Worm (Caenorhabditis elegans) whole organism, young adult: ENCODE results near the gene F36H1.3.

Source experiments
- B0019.2 ChIP-seq: fragments of 200-800 bp; sonication (Bioruptor generic); conservative IDR thresholded peaks from 2 replicates; pipeline ENCODE4 v1.3.6; 2022; ENCODE audit warnings: missing genetic modification reagents, missing genetic modification characterization, missing compliant biosample characterization
- B0261.1 ChIP-seq: sonication (generic microtip); optimal IDR thresholded peaks from 2 replicates; lab custom pipeline; 2016; ENCODE audit warnings: mild to moderate bottlenecking, missing genetic modification characterization, moderate library complexity, missing compliant biosample characterization
- C06A6.2 ChIP-seq: fragments of 200-800 bp; sonication (Bioruptor generic); conservative IDR thresholded peaks from 2 replicates; pipeline ENCODE4 v1.3.6; 2022; ENCODE audit warnings: missing genetic modification characterization, missing compliant biosample characterization
- C17E4.6 ChIP-seq: fragments of 200-800 bp; sonication (Bioruptor generic); IDR thresholded peaks from 2 replicates; pipeline ENCODE4 v1.3.6; 2022; ENCODE audit warnings: missing genetic modification reagents, missing genetic modification characterization, missing compliant biosample characterization
- F22D6.2 ChIP-seq: sonication (generic microtip); optimal IDR thresholded peaks from 2 replicates; lab custom pipeline; 2016; ENCODE audit warnings: mild to moderate bottlenecking, missing genetic modification characterization, missing compliant biosample characterization
- F39B2.1 ChIP-seq: fragments of 200-800 bp; sonication (Bioruptor generic); IDR thresholded peaks from 2 replicates; pipeline ENCODE4 v1.3.6; 2022; ENCODE audit warnings: missing genetic modification reagents, missing genetic modification characterization, missing compliant biosample characterization
- F52B5.7 ChIP-seq: sonication (generic microtip); optimal IDR thresholded peaks from 2 replicates; lab custom pipeline; 2016; ENCODE audit warnings: mild to moderate bottlenecking, missing genetic modification characterization, missing compliant biosample characterization
- K11D2.4 ChIP-seq: fragments of 200-800 bp; sonication (Bioruptor generic); IDR thresholded peaks from 2 replicates; pipeline ENCODE4 v1.3.6; 2022; ENCODE audit warnings: missing genetic modification reagents, missing genetic modification characterization, missing compliant biosample characterization
- T26A5.8 ChIP-seq: sonication (generic microtip); optimal IDR thresholded peaks from 2 replicates; lab custom pipeline; 2016; ENCODE audit warnings: missing genetic modification characterization, missing compliant biosample characterization
- Y53G8AR.9 ChIP-seq: fragments of 200-800 bp; sonication (Bioruptor generic); conservative IDR thresholded peaks from 2 replicates; pipeline ENCODE4 v1.3.6; 2022; ENCODE audit warnings: missing genetic modification reagents, missing genetic modification characterization, missing compliant biosample characterization
- Y56A3A.18 ChIP-seq: fragments of 200-800 bp; sonication (Bioruptor generic); IDR thresholded peaks from 2 replicates; pipeline ENCODE4 v1.3.6; 2022; ENCODE audit warnings: missing genetic modification reagents, missing genetic modification characterization, missing compliant biosample characterization
- Y95B8A.8 ChIP-seq: fragments of 200-800 bp; sonication (Bioruptor generic); IDR thresholded peaks from 2 replicates; pipeline ENCODE4 v1.3.6; 2022; ENCODE audit warnings: missing genetic modification reagents, missing genetic modification characterization, missing compliant biosample characterization
- athp-1 ChIP-seq: sonication (generic microtip); optimal IDR thresholded peaks from 2 replicates; lab custom pipeline; 2017; ENCODE audit warnings: mild to moderate bottlenecking, missing genetic modification characterization, missing compliant biosample characterization
- attf-3 ChIP-seq: fragments of 200-800 bp; sonication (Bioruptor generic); conservative IDR thresholded peaks from 2 replicates; pipeline ENCODE4 v1.3.6; 2022; ENCODE audit warnings: missing genetic modification reagents, missing genetic modification characterization, missing compliant biosample characterization
- attf-5 ChIP-seq: fragments of 200-800 bp; sonication (Bioruptor generic); optimal IDR thresholded peaks from 2 replicates; lab custom pipeline; 2018; ENCODE audit warnings: mild to moderate bottlenecking, missing genetic modification characterization, missing compliant biosample characterization
- ccch-3 ChIP-seq: fragments of 200-800 bp; sonication (Bioruptor generic); optimal IDR thresholded peaks from 2 replicates; lab custom pipeline; 2018; ENCODE audit warnings: mild to moderate bottlenecking, missing genetic modification characterization, missing compliant biosample characterization
- cebp-2 ChIP-seq: fragments of 200-800 bp; sonication (Bioruptor generic); IDR thresholded peaks from 2 replicates; pipeline ENCODE4 v1.3.6; 2022; ENCODE audit warnings: missing genetic modification characterization, missing compliant biosample characterization
- ceh-100 ChIP-seq: fragments of 200-800 bp; sonication (Bioruptor generic); IDR thresholded peaks from 2 replicates; pipeline ENCODE4 v1.3.6; 2022; ENCODE audit warnings: missing genetic modification reagents, missing genetic modification characterization, missing compliant biosample characterization
- ceh-27 ChIP-seq: fragments of 200-800 bp; sonication (Bioruptor generic); optimal IDR thresholded peaks from 2 replicates; lab custom pipeline; 2018; ENCODE audit warnings: mild to moderate bottlenecking, missing genetic modification characterization, moderate library complexity, missing compliant biosample characterization
- ceh-79 ChIP-seq: sonication (generic microtip); optimal IDR thresholded peaks from 2 replicates; lab custom pipeline; 2017; ENCODE audit warnings: mild to moderate bottlenecking, missing genetic modification characterization, missing compliant biosample characterization
- chd-7 ChIP-seq: sonication (generic microtip); optimal IDR thresholded peaks from 2 replicates; lab custom pipeline; 2016; ENCODE audit warnings: mild to moderate bottlenecking, missing genetic modification characterization, moderate library complexity, missing compliant biosample characterization
- die-1 ChIP-seq: sonication (generic microtip); optimal IDR thresholded peaks from 2 replicates; lab custom pipeline; 2016; ENCODE audit warnings: missing genotype, mild to moderate bottlenecking, missing genetic modification characterization, missing compliant biosample characterization
- dox-1 ChIP-seq: fragments of 200-800 bp; sonication (Bioruptor generic); IDR thresholded peaks from 2 replicates; pipeline ENCODE4 v1.3.6; 2022; ENCODE audit warnings: missing genetic modification reagents, missing genetic modification characterization, missing compliant biosample characterization
- egl-18 ChIP-seq: fragments of 200-800 bp; sonication (Bioruptor generic); IDR thresholded peaks from 2 replicates; pipeline ENCODE4 v1.3.6; 2022; ENCODE audit warnings: missing genetic modification reagents, missing genetic modification characterization, missing compliant biosample characterization
- egrh-3 ChIP-seq: fragments of 200-800 bp; sonication (Bioruptor generic); IDR thresholded peaks from 2 replicates; pipeline ENCODE4 v1.3.6; 2022; ENCODE audit warnings: missing genetic modification reagents, missing genetic modification characterization, missing compliant biosample characterization
- ekl-4 ChIP-seq: fragments of 200-800 bp; sonication (Bioruptor generic); IDR thresholded peaks from 2 replicates; pipeline ENCODE4 v1.3.6; 2022; ENCODE audit warnings: missing genetic modification reagents, missing genetic modification characterization, missing compliant biosample characterization
- gei-17 ChIP-seq: fragments of 200-800 bp; sonication (Bioruptor generic); optimal IDR thresholded peaks from 2 replicates; lab custom pipeline; 2018; ENCODE audit warnings: mild to moderate bottlenecking, missing genetic modification characterization, missing compliant biosample characterization
- hmg-1.2 ChIP-seq: fragments of 200-800 bp; sonication (Bioruptor generic); IDR thresholded peaks from 2 replicates; pipeline ENCODE4 v1.3.6; 2022; ENCODE audit warnings: missing genetic modification reagents, missing genetic modification characterization, missing compliant biosample characterization
- hsf-1 ChIP-seq: fragments of 200-800 bp; sonication (Bioruptor generic); IDR thresholded peaks from 2 replicates; pipeline ENCODE4 v1.3.6; 2022; ENCODE audit warnings: missing genetic modification reagents, missing genetic modification characterization, missing compliant biosample characterization
- lin-26 ChIP-seq: fragments of 200-800 bp; sonication (Bioruptor generic); IDR thresholded peaks from 2 replicates; pipeline ENCODE4 v1.3.6; 2022; ENCODE audit warnings: missing genetic modification reagents, missing genetic modification characterization, missing compliant biosample characterization
- lin-54 ChIP-seq: fragments of 200-800 bp; sonication (Bioruptor generic); optimal IDR thresholded peaks from 2 replicates; lab custom pipeline; 2018; ENCODE audit warnings: mild to moderate bottlenecking, missing genetic modification characterization, missing compliant biosample characterization
- lir-1 ChIP-seq: fragments of 200-800 bp; sonication (Bioruptor generic); conservative IDR thresholded peaks from 2 replicates; pipeline ENCODE4 v1.3.6; 2022; ENCODE audit warnings: missing genetic modification reagents, missing genetic modification characterization, missing compliant biosample characterization
- madf-3 ChIP-seq: fragments of 200-800 bp; sonication (Bioruptor generic); IDR thresholded peaks from 2 replicates; pipeline ENCODE4 v1.3.6; 2022; ENCODE audit warnings: missing genetic modification reagents, missing genetic modification characterization, missing compliant biosample characterization
- madf-6 ChIP-seq: fragments of 200-800 bp; sonication (Bioruptor generic); IDR thresholded peaks from 2 replicates; pipeline ENCODE4 v1.3.6; 2022; ENCODE audit warnings: missing genetic modification reagents, missing genetic modification characterization, missing compliant biosample characterization
- mcd-1 ChIP-seq: fragments of 200-800 bp; sonication (Bioruptor generic); IDR thresholded peaks from 2 replicates; pipeline ENCODE4 v1.3.6; 2022; ENCODE audit warnings: missing genetic modification reagents, missing genetic modification characterization, missing compliant biosample characterization
- mel-28 ChIP-seq: sonication (generic microtip); optimal IDR thresholded peaks from 2 replicates; lab custom pipeline; 2016; ENCODE audit warnings: borderline replicate concordance, mild to moderate bottlenecking, missing genetic modification characterization, missing compliant biosample characterization
- nfya-2 ChIP-seq: fragments of 200-800 bp; sonication (Bioruptor generic); IDR thresholded peaks from 2 replicates; pipeline ENCODE4 v1.3.6; 2022; ENCODE audit warnings: missing genetic modification reagents, missing genetic modification characterization, missing compliant biosample characterization
- pha-4 ChIP-seq: fragments of 150-350 bp; sonication (generic microtip); optimal IDR thresholded peaks from 2 replicates; lab custom pipeline; 2014; ENCODE audit warnings: missing biosample characterization, missing genetic modification reagents, missing genetic modification characterization
- rpc-1 ChIP-seq, 2 experiments: fragments of 150-350 bp in 1 of 2; sonication (generic microtip) in 1 of 2; optimal IDR thresholded peaks; 2 replicates each; lab custom pipeline; 2014 to 2018; ENCODE audit warnings: missing biosample characterization in 1 of 2, missing genetic modification characterization in 1 of 2, missing genetic modification reagents in 1 of 2, missing genotype in 1 of 2
- unc-62 ChIP-seq: fragments of 150-350 bp; optimal IDR thresholded peaks from 2 replicates; lab custom pipeline; 2014; ENCODE audit warnings: missing biosample characterization, missing genetic modification reagents, missing genetic modification characterization
- zfh-2 ChIP-seq: fragments of 200-800 bp; sonication (Bioruptor generic); conservative IDR thresholded peaks from 2 replicates; pipeline ENCODE4 v1.3.6; 2022; ENCODE audit warnings: missing genetic modification reagents, missing genetic modification characterization, missing compliant biosample characterization
- zim-3 ChIP-seq: sonication (generic microtip); optimal IDR thresholded peaks from 2 replicates; lab custom pipeline; 2017; ENCODE audit warnings: mild to moderate bottlenecking, missing genetic modification characterization, moderate library complexity, missing compliant biosample characterization
- ztf-18 ChIP-seq: sonication (generic microtip); optimal IDR thresholded peaks from 2 replicates; lab custom pipeline; 2016; ENCODE audit warnings: missing genotype, mild to moderate bottlenecking, missing genetic modification characterization, missing compliant biosample characterization
- ztf-25 ChIP-seq: fragments of 200-800 bp; sonication (Bioruptor generic); IDR thresholded peaks from 2 replicates; pipeline ENCODE4 v1.3.6; 2022; ENCODE audit warnings: missing genetic modification reagents, missing genetic modification characterization, missing compliant biosample characterization
- ztf-26 ChIP-seq: sonication (generic microtip); optimal IDR thresholded peaks from 2 replicates; lab custom pipeline; 2017; ENCODE audit warnings: missing genetic modification characterization, missing compliant biosample characterization
- ztf-3 ChIP-seq: fragments of 200-800 bp; sonication (Bioruptor generic); optimal IDR thresholded peaks from 2 replicates; lab custom pipeline; 2018; ENCODE audit warnings: mild to moderate bottlenecking, missing genetic modification characterization, missing compliant biosample characterization

The F36H1.3 gene

ce11 chrIV:11082153-11082552, 32.2 kb downstream of the F36H1.3 start, which contains the start of gene let-70:
Gene let-70, minus strand, starts transcription at chrIV:11082253.
- no peak for TF ChIP-seq mcd-1 (GFP tag; lab: Robert Waterston, UW)
- TF ChIP-seq cebp-2, result 0 out of 2 replicates have a peak, but pooled peaks have one; percentile 20
- no peak for TF ChIP-seq athp-1 (tag; lab: Kevin White, UChicago)

- TF ChIP-seq rpc-1 (optimal IDR thresholded peaks at IDR 0.05; lab: Kevin White, UChicago) (no peak), rpc-1 (tag; optimal IDR thresholded peaks at IDR 0.05; lab: Kevin White, UChicago) (no peak), hmg-1.2 (GFP tag; lab: Robert Waterston, UW) (peak; percentile 94), unc-62 (GFP tag; lab: Kevin White, UChicago) (peak; percentile 53), madf-6 (peak; percentile 12; the same call in 1 of the 2 replicates), F52B5.7 (tag; lab: Kevin White, UChicago) (peak; percentile 11), gei-17 (GFP tag; lab: Kevin White, UChicago) (peak; percentile 2), F39B2.1 (GFP tag; lab: Robert Waterston, UW) (0 out of 2 replicates have a peak, but pooled peaks have one; percentile 12), lir-1 (peak; percentile 97), ceh-100 (GFP tag; lab: Robert Waterston, UW) (peak; percentile 15; the same call in 1 of the 2 replicates), zim-3 (tag; lab: Kevin White, UChicago) (peak; percentile 44), ztf-3 (GFP tag; lab: Kevin White, UChicago) (no peak), mcd-1 (GFP tag; lab: Robert Waterston, UW) (peak; percentile 82), egl-18 (GFP tag; lab: Robert Waterston, UW) (peak; percentile 78; the same call in 1 of the 2 replicates), ztf-18 (tag; lab: Kevin White, UChicago) (peak; percentile 69), C17E4.6 (GFP tag; lab: Robert Waterston, UW) (0 out of 2 replicates have a peak, but pooled peaks have one; percentile 41), nfya-2 (no peak), pha-4 (tag; lab: Kevin White, UChicago) (no peak), T26A5.8 (tag; lab: Kevin White, UChicago) (no peak), ceh-79 (tag; lab: Kevin White, UChicago) (peak; percentile 46), K11D2.4 (GFP tag; lab: Robert Waterston, UW) (peak; percentile 86; the same call in 1 of the 2 replicates), hsf-1 (GFP tag; lab: Robert Waterston, UW) (0 out of 2 replicates have a peak, but pooled peaks have one; percentile 6), Y56A3A.18 (no peak), chd-7 (tag; lab: Kevin White, UChicago) (peak; percentile 90), ztf-26 (tag; lab: Kevin White, UChicago) (peak; percentile 81), ceh-27 (GFP tag; lab: Kevin White, UChicago) (peak; percentile 90), egrh-3 (GFP tag; lab: Robert Waterston, UW) (no peak), ztf-25 (0 out of 2 replicates have a peak, but pooled peaks have one; percentile 26), lin-26 (GFP tag; lab: Robert Waterston, UW) (peak; percentile 69; the same call in 1 of the 2 replicates), Y95B8A.8 (peak; percentile 54; the same call in 1 of the 2 replicates), dox-1 (GFP tag; lab: Robert Waterston, UW) (peak; percentile 83), mel-28 (tag; lab: Kevin White, UChicago) (peak; percentile 65), attf-3 (GFP tag; lab: Robert Waterston, UW) (no peak), madf-3 (GFP tag; lab: Robert Waterston, UW) (0 out of 2 replicates have a peak, but pooled peaks have one; percentile 69), ccch-3 (GFP tag; lab: Kevin White, UChicago) (no peak), B0261.1 (tag; lab: Kevin White, UChicago) (peak; percentile 8), die-1 (tag; lab: Kevin White, UChicago) (peak; percentile 70), lin-54 (peak; percentile 57), attf-5 (GFP tag; lab: Kevin White, UChicago) (peak; percentile 89), Y53G8AR.9 (GFP tag; lab: Robert Waterston, UW) (no peak), B0019.2 (no peak), zfh-2 (peak; percentile 95), C06A6.2 (GFP tag; lab: Robert Waterston, UW) (peak; percentile 89), F22D6.2 (peak; percentile 64), ekl-4 (GFP tag; lab: Robert Waterston, UW) (peak; percentile 74)
These were observed 32.9 kb downstream of the F36H1.3 start for ce11 chrIV:11082789-11083235.
